Worm (Caenorhabditis elegans) whole organism, L4 larva: ENCODE measurements around the gene unc-96.

Experiments
- F10B5.3 ChIP-seq: sonication (generic microtip); optimal IDR thresholded peaks from 2 replicates; lab custom pipeline; 2016; ENCODE audit warnings: mild to moderate bottlenecking, missing genetic modification characterization, missing compliant biosample characterization
- F37D6.2 ChIP-seq: sonication (generic microtip); optimal IDR thresholded peaks from 2 replicates; lab custom pipeline; 2016; ENCODE audit warnings: mild to moderate bottlenecking, missing genetic modification characterization, missing compliant biosample characterization
- F44E2.7 ChIP-seq: fragments of 200-800 bp; sonication (Bioruptor generic); IDR thresholded peaks from 2 replicates; pipeline ENCODE4 v2.1.2; 2022; ENCODE audit warnings: missing genetic modification characterization, missing compliant biosample characterization
- Y105C5A.15 ChIP-seq: fragments of 200-800 bp; sonication (Bioruptor generic); IDR thresholded peaks from 2 replicates; pipeline ENCODE4 v1.3.6; 2022; ENCODE audit warnings: missing genetic modification characterization, missing compliant biosample characterization
- Y5F2A.4 ChIP-seq: fragments of 200-800 bp; sonication (Bioruptor generic); optimal IDR thresholded peaks from 2 replicates; lab custom pipeline; 2018; ENCODE audit warnings: mild to moderate bottlenecking, missing genetic modification characterization, missing compliant biosample characterization
- Y75B8A.6 ChIP-seq: fragments of 200-800 bp; sonication (Bioruptor generic); IDR thresholded peaks from 2 replicates; pipeline ENCODE4 v1.3.6; 2022; ENCODE audit warnings: missing genetic modification reagents, missing genetic modification characterization, missing compliant biosample characterization
- ZK337.2 ChIP-seq: fragments of 200-800 bp; sonication (Bioruptor generic); IDR thresholded peaks from 2 replicates; pipeline ENCODE4 v1.3.6; 2022; ENCODE audit warnings: missing genetic modification reagents, missing genetic modification characterization, missing compliant biosample characterization
- aly-2 ChIP-seq: sonication (generic microtip); optimal IDR thresholded peaks from 2 replicates; lab custom pipeline; 2018; ENCODE audit warnings: missing biosample characterization, missing genetic modification characterization
- ama-1 ChIP-seq: fragments of 150-350 bp; optimal IDR thresholded peaks from 2 replicates; lab custom pipeline; 2014; ENCODE audit warnings: inconsistent platforms, mixed read lengths
- ceh-28 ChIP-seq: fragments of 150-350 bp; optimal IDR thresholded peaks from 2 replicates; lab custom pipeline; 2014; ENCODE audit warnings: missing biosample characterization, missing genetic modification reagents, missing genetic modification characterization
- ceh-44 ChIP-seq: fragments of 200-800 bp; sonication (Bioruptor generic); IDR thresholded peaks from 2 replicates; pipeline ENCODE4 v1.3.6; 2022; ENCODE audit warnings: missing genetic modification reagents, missing genetic modification characterization, missing compliant biosample characterization
- ceh-62 ChIP-seq: sonication (generic microtip); optimal IDR thresholded peaks from 2 replicates; lab custom pipeline; 2017; ENCODE audit warnings: missing biosample characterization, missing genetic modification characterization
- daf-12 ChIP-seq: fragments of 150-350 bp; optimal IDR thresholded peaks from 2 replicates; lab custom pipeline; 2014; ENCODE audit warnings: missing biosample characterization, missing genetic modification reagents, missing genetic modification characterization
- dmd-8 ChIP-seq: fragments of 200-800 bp; sonication (Bioruptor generic); IDR thresholded peaks from 2 replicates; pipeline ENCODE4 v1.3.6; 2022; ENCODE audit warnings: missing genetic modification characterization, missing compliant biosample characterization
- dmd-9 ChIP-seq: fragments of 200-800 bp; sonication (Bioruptor generic); IDR thresholded peaks from 2 replicates; pipeline ENCODE4 v1.3.6; 2022; ENCODE audit warnings: missing genetic modification reagents, missing genetic modification characterization, missing compliant biosample characterization
- duxl-1 ChIP-seq: sonication (generic microtip); optimal IDR thresholded peaks from 2 replicates; lab custom pipeline; 2016; ENCODE audit warnings: mild to moderate bottlenecking, missing genetic modification characterization, moderate library complexity, missing compliant biosample characterization; ENCODE audit not compliant: poor library complexity
- fos-1 ChIP-seq: fragments of 150-350 bp; optimal IDR thresholded peaks from 2 replicates; lab custom pipeline; 2014; ENCODE audit warnings: missing biosample characterization, missing genetic modification characterization
- hlh-11 ChIP-seq: fragments of 200-800 bp; sonication (Bioruptor generic); optimal IDR thresholded peaks from 2 replicates; lab custom pipeline; 2018; ENCODE audit warnings: mild to moderate bottlenecking, missing genetic modification characterization, missing compliant biosample characterization
- jun-1 ChIP-seq: fragments of 150-350 bp; optimal IDR thresholded peaks from 2 replicates; lab custom pipeline; 2014; ENCODE audit warnings: missing biosample characterization, missing genetic modification reagents, missing genetic modification characterization
- lim-7 ChIP-seq: fragments of 200-800 bp; sonication (Bioruptor generic); IDR thresholded peaks from 2 replicates; pipeline ENCODE4 v1.3.6; 2022; ENCODE audit warnings: missing genetic modification characterization, missing compliant biosample characterization
- lin-1 ChIP-seq: fragments of 200-800 bp; sonication (Bioruptor generic); IDR thresholded peaks from 2 replicates; pipeline ENCODE4 v1.3.6; 2022; ENCODE audit warnings: missing genetic modification reagents, missing genetic modification characterization, missing compliant biosample characterization
- lin-13 ChIP-seq: fragments of 150-350 bp; optimal IDR thresholded peaks from 2 replicates; lab custom pipeline; 2014; ENCODE audit warnings: missing biosample characterization, missing genetic modification reagents, missing genetic modification characterization
- lin-29 ChIP-seq: fragments of 200-800 bp; sonication (Bioruptor generic); IDR thresholded peaks from 2 replicates; pipeline ENCODE4 v1.3.6; 2022; ENCODE audit warnings: missing genetic modification reagents, missing genetic modification characterization, missing compliant biosample characterization
- lin-38 ChIP-seq: fragments of 200-800 bp; sonication (Bioruptor generic); IDR thresholded peaks from 2 replicates; pipeline ENCODE4 v1.3.6; 2022; ENCODE audit warnings: missing genetic modification reagents, missing genetic modification characterization, missing compliant biosample characterization
- madf-5 ChIP-seq, 2 experiments: fragments of 200-800 bp; sonication (Bioruptor generic); IDR thresholded peaks; 2 replicates each; pipeline ENCODE4 v1.3.6; 2022; ENCODE audit warnings: missing compliant biosample characterization in 2 of 2, missing genetic modification characterization in 2 of 2
- mdl-1 ChIP-seq, 2 experiments: fragments of 150-350 bp in 1 of 2; sonication (generic microtip) in 1 of 2; optimal IDR thresholded peaks; 2 replicates each; lab custom pipeline; 2014 to 2017; ENCODE audit warnings: missing biosample characterization in 2 of 2, missing genetic modification characterization in 2 of 2
- nhr-11 ChIP-seq: fragments of 150-350 bp; optimal IDR thresholded peaks from 2 replicates; lab custom pipeline; 2014; ENCODE audit warnings: missing biosample characterization, missing genetic modification characterization
- nhr-111 ChIP-seq: fragments of 200-800 bp; sonication (Bioruptor generic); optimal IDR thresholded peaks from 2 replicates; lab custom pipeline; 2018; ENCODE audit warnings: mild to moderate bottlenecking, missing genetic modification characterization, missing compliant biosample characterization
- nhr-237 ChIP-seq: sonication (generic microtip); optimal IDR thresholded peaks from 2 replicates; lab custom pipeline; 2017; ENCODE audit warnings: missing biosample characterization, missing genetic modification characterization
- nhr-25 ChIP-seq: sonication (generic microtip); optimal IDR thresholded peaks from 2 replicates; lab custom pipeline; 2017; ENCODE audit warnings: missing genetic modification characterization, mild to moderate bottlenecking, missing compliant biosample characterization, antibody characterized with exemption, moderate library complexity, borderline replicate concordance; ENCODE audit not compliant: insufficient read depth
- nhr-41 ChIP-seq: fragments of 200-800 bp; sonication (Bioruptor generic); IDR thresholded peaks from 2 replicates; pipeline ENCODE4 v1.3.6; 2022; ENCODE audit warnings: missing genetic modification reagents, missing genetic modification characterization, missing compliant biosample characterization
- nhr-42 ChIP-seq: fragments of 200-800 bp; sonication (Bioruptor generic); IDR thresholded peaks from 2 replicates; pipeline ENCODE4 v1.3.6; 2022; ENCODE audit warnings: missing genetic modification characterization, missing compliant biosample characterization
- pha-4 ChIP-seq, 2 experiments: fragments of 150-350 bp in 1 of 2; fragments of 200-800 bp in 1 of 2; sonication (Bioruptor generic) in 1 of 2; IDR thresholded peaks in 1 of 2; optimal IDR thresholded peaks in 1 of 2; 2 replicates each; pipeline versions ENCODE4 v1.3.6 to Lab custom; 2014 to 2022; ENCODE audit warnings: missing genetic modification characterization in 2 of 2, missing genetic modification reagents in 2 of 2, missing biosample characterization in 1 of 2, missing compliant biosample characterization in 1 of 2
- pqm-1 ChIP-seq: sonication (generic microtip); optimal IDR thresholded peaks from 2 replicates; lab custom pipeline; 2017; ENCODE audit warnings: missing biosample characterization, missing genetic modification characterization
- rbr-2 ChIP-seq: sonication (generic microtip); optimal IDR thresholded peaks from 2 replicates; lab custom pipeline; 2016; ENCODE audit warnings: missing genotype, missing genetic modification characterization, missing compliant biosample characterization
- saeg-2 ChIP-seq: fragments of 200-800 bp; sonication (Bioruptor generic); IDR thresholded peaks from 2 replicates; pipeline ENCODE4 v1.3.6; 2022; ENCODE audit warnings: missing genetic modification reagents, missing genetic modification characterization, missing compliant biosample characterization
- set-16 ChIP-seq: fragments of 200-800 bp; sonication (Bioruptor generic); IDR thresholded peaks from 2 replicates; pipeline ENCODE4 v1.3.6; 2022; ENCODE audit warnings: missing genetic modification reagents, missing genetic modification characterization, missing compliant biosample characterization
- skn-1 ChIP-seq: fragments of 150-350 bp; optimal IDR thresholded peaks from 2 replicates; lab custom pipeline; 2014; ENCODE audit warnings: missing biosample characterization, missing genetic modification characterization
- snpc-4 ChIP-seq: fragments of 150-350 bp; optimal IDR thresholded peaks from 2 replicates; lab custom pipeline; 2014; ENCODE audit warnings: missing biosample characterization, missing genetic modification characterization
- spr-3 ChIP-seq: fragments of 200-800 bp; sonication (Bioruptor generic); optimal IDR thresholded peaks from 2 replicates; lab custom pipeline; 2018; ENCODE audit warnings: mild to moderate bottlenecking, missing genetic modification characterization, missing compliant biosample characterization
- vab-7 ChIP-seq: fragments of 200-800 bp; sonication (Bioruptor generic); IDR thresholded peaks from 2 replicates; pipeline ENCODE4 v1.3.6; 2022; ENCODE audit warnings: missing genetic modification reagents, missing genetic modification characterization, missing compliant biosample characterization
- zag-1 ChIP-seq: fragments of 150-350 bp; optimal IDR thresholded peaks from 2 replicates; lab custom pipeline; 2014; ENCODE audit warnings: missing biosample characterization, missing genetic modification characterization
- zip-11 ChIP-seq: fragments of 200-800 bp; sonication (Bioruptor generic); IDR thresholded peaks from 2 replicates; pipeline ENCODE4 v1.3.6; 2022; ENCODE audit warnings: missing genetic modification characterization, missing compliant biosample characterization
- zip-2 ChIP-seq: fragments of 150-350 bp; optimal IDR thresholded peaks from 2 replicates; lab custom pipeline; 2014; ENCODE audit warnings: missing biosample characterization, missing genetic modification characterization

Gene unc-96

ce11 chrX:593245-593733, 27.8 kb downstream of the unc-96 start (continued):
- TF ChIP-seq pha-4 (GFP tag; IDR thresholded peaks at IDR 0.05; lab: Robert Waterston, UW) = peak; percentile 67; the same call in 1 of the 2 replicates
- peak; percentile 47 for TF ChIP-seq pha-4 (tag; optimal IDR thresholded peaks at IDR 0.05; lab: Kevin White, UChicago)
- no peak for TF ChIP-seq Y5F2A.4 (GFP tag; lab: Kevin White, UChicago)
- no peak for TF ChIP-seq vab-7 (GFP tag; lab: Robert Waterston, UW)
- TF ChIP-seq aly-2 (tag; lab: Kevin White, UChicago) = no peak
- peak; percentile 90 for TF ChIP-seq nhr-11 (tag; lab: Kevin White, UChicago)
- peak; percentile 51 for TF ChIP-seq duxl-1 (tag; lab: Kevin White, UChicago)
- TF ChIP-seq nhr-42 = 0 out of 2 replicates have a peak, but pooled peaks have one; percentile 57
- no peak for TF ChIP-seq ama-1 (lab: Kevin White, UChicago)
- TF ChIP-seq lin-1 (GFP tag; lab: Robert Waterston, UW) = no peak
- no peak for TF ChIP-seq F44E2.7 (GFP tag; lab: Robert Waterston, UW)
- no peak for TF ChIP-seq zag-1 (tag; lab: Kevin White, UChicago)
- peak; percentile 38 for TF ChIP-seq F10B5.3 (tag; lab: Kevin White, UChicago)
- no peak for TF ChIP-seq Y75B8A.6 (GFP tag; lab: Robert Waterston, UW)
- no peak for TF ChIP-seq daf-12
- TF ChIP-seq zip-11 = no peak
- TF ChIP-seq madf-5 (GFP tag; IDR thresholded peaks at IDR 0.05; lab: Robert Waterston, UW) = no peak
- TF ChIP-seq ceh-62 = no peak
- TF ChIP-seq nhr-111 (GFP tag; lab: Kevin White, UChicago) = no peak
- no peak for TF ChIP-seq Y105C5A.15 (GFP tag; lab: Robert Waterston, UW)
- no peak for TF ChIP-seq lin-29 (GFP tag; lab: Robert Waterston, UW)
- TF ChIP-seq set-16 (GFP tag; lab: Robert Waterston, UW) = peak; percentile 77
- no peak for TF ChIP-seq saeg-2
- peak; percentile 92 for TF ChIP-seq rbr-2
- no peak for TF ChIP-seq skn-1 (tag; lab: Kevin White, UChicago)
- TF ChIP-seq hlh-11 = peak; percentile 96
- peak; percentile 74 for TF ChIP-seq nhr-25 (tag; lab: Kevin White, UChicago)
- TF ChIP-seq lim-7 = no peak
- TF ChIP-seq nhr-237 (tag; lab: Kevin White, UChicago) = no peak
- TF ChIP-seq dmd-8 (GFP tag; lab: Robert Waterston, UW) = no peak
- TF ChIP-seq ceh-44 (GFP tag; lab: Robert Waterston, UW) = no peak
- no peak for TF ChIP-seq ZK337.2 (GFP tag; lab: Robert Waterston, UW)
- no peak for TF ChIP-seq snpc-4 (tag; lab: Kevin White, UChicago)
- no peak for TF ChIP-seq fos-1 (tag; lab: Kevin White, UChicago)
- TF ChIP-seq F37D6.2 (tag; lab: Kevin White, UChicago) = peak; percentile 63
- no peak for TF ChIP-seq dmd-9 (GFP tag; lab: Robert Waterston, UW)
- no peak for TF ChIP-seq ceh-28 (tag; lab: Kevin White, UChicago)
- TF ChIP-seq nhr-41 = no peak
- TF ChIP-seq lin-13 (GFP tag; lab: Kevin White, UChicago) = peak; percentile 72

ce11 chrX:591056-591455, 30.0 kb downstream of the unc-96 start:
- TF ChIP-seq zip-2 (tag; lab: Kevin White, UChicago) (no peak), lin-38 (GFP tag; lab: Robert Waterston, UW) (no peak), spr-3 (GFP tag; lab: Kevin White, UChicago) (no peak), pqm-1 (tag; lab: Kevin White, UChicago) (no peak), set-16 (GFP tag; lab: Robert Waterston, UW) (no peak), pha-4 (GFP tag; IDR thresholded peaks at IDR 0.05; lab: Robert Waterston, UW) (no peak), pha-4 (tag; optimal IDR thresholded peaks at IDR 0.05; lab: Kevin White, UChicago) (no peak), saeg-2 (no peak), lim-7 (no peak), F10B5.3 (tag; lab: Kevin White, UChicago) (no peak), mdl-1 (tag; optimal IDR thresholded peaks at IDR 0.05; lab: Kevin White, UChicago) (no peak), dmd-9 (GFP tag; lab: Robert Waterston, UW) (no peak), jun-1 (tag; lab: Kevin White, UChicago) (no peak)
